Fruit fly (Drosophila melanogaster): ENCODE results near the gene CG32189.

dm6 chr3L:17791467-17791494 lies 43.7 kb downstream of the CG32189 start, which contains the start of gene CG42815:
- TF ChIP-seq CTCF (optimal IDR thresholded peaks at IDR 0.05) = no peak
- TF ChIP-seq CG8478 (optimal IDR thresholded peaks at IDR 0.05) = no peak
